Fruit fly (Drosophila melanogaster) whole organism, pupa: ENCODE results near the gene CG11570.

Experiments
- CG8159 ChIP-seq: fragments of 200-800 bp; sonication (Bioruptor generic); optimal IDR thresholded peaks from 3 replicates; lab custom pipeline; 2018; ENCODE audit warnings: missing biosample characterization, mild to moderate bottlenecking, missing genetic modification characterization, moderate library complexity
- Ets98B ChIP-seq: fragments of 200-800 bp; sonication (Bioruptor generic); IDR thresholded peaks from 2 replicates; pipeline ENCODE4 v1.3.6; 2022; ENCODE audit warnings: missing biosample characterization, missing genetic modification characterization
- fd96Ca ChIP-seq: fragments of 200-800 bp; sonication (Bioruptor generic); IDR thresholded peaks from 3 replicates; pipeline ENCODE4 v1.3.6; 2022; ENCODE audit warnings: missing biosample characterization, missing genetic modification characterization
- gl ChIP-seq: fragments of 200-800 bp; sonication (Bioruptor generic); optimal IDR thresholded peaks from 2 replicates; lab custom pipeline; 2018; ENCODE audit warnings: missing biosample characterization, mild to moderate bottlenecking, missing genetic modification characterization

- TF ChIP-seq fd96Ca (GFP tag; lab: Robert Waterston, UW) = no peak
- TF ChIP-seq gl (tag; lab: Kevin White, UChicago) = no peak
- no peak for TF ChIP-seq CG8159
- no peak for TF ChIP-seq Ets98B (GFP tag; lab: Robert Waterston, UW)
Measured at dm6 chr3L:11966104-11966503, 8.5 kb upstream of the CG11570 start, which contains the start of gene prc.
